Worm (Caenorhabditis elegans) whole organism, mixed stage, embryonic: ENCODE results near the gene K07C11.10.

Source experiments
- bed-3 ChIP-seq: fragments of 200-800 bp; sonication (Bioruptor generic); optimal IDR thresholded peaks from 3 replicates; lab custom pipeline; 2018; ENCODE audit warnings: mild to moderate bottlenecking, missing genetic modification characterization, moderate library complexity, missing compliant biosample characterization
- blmp-1 ChIP-seq: fragments of 150-350 bp; optimal IDR thresholded peaks from 2 replicates; lab custom pipeline; 2014; ENCODE audit warnings: missing biosample characterization, missing genetic modification characterization
- ces-1 ChIP-seq: fragments of 150-350 bp; optimal IDR thresholded peaks from 2 replicates; lab custom pipeline; 2014; ENCODE audit warnings: missing biosample characterization, missing genetic modification reagents, missing genetic modification characterization
- elt-3 ChIP-seq: fragments of 150-350 bp; optimal IDR thresholded peaks from 2 replicates; lab custom pipeline; 2014; ENCODE audit warnings: missing biosample characterization, missing genetic modification characterization
- lin-32 ChIP-seq: fragments of 200-800 bp; sonication (Bioruptor generic); optimal IDR thresholded peaks from 2 replicates; lab custom pipeline; 2018; ENCODE audit warnings: mild to moderate bottlenecking, missing genetic modification characterization, missing compliant biosample characterization
- nhr-237 ChIP-seq: fragments of 150-350 bp; optimal IDR thresholded peaks from 2 replicates; lab custom pipeline; 2014; ENCODE audit warnings: missing biosample characterization, missing genetic modification characterization
- snpc-4 ChIP-seq: fragments of 150-350 bp; optimal IDR thresholded peaks from 2 replicates; lab custom pipeline; 2014; ENCODE audit warnings: missing biosample characterization, missing genetic modification characterization
- unc-120 ChIP-seq: sonication (generic microtip); optimal IDR thresholded peaks from 2 replicates; lab custom pipeline; 2017; ENCODE audit warnings: missing genetic modification characterization, missing compliant biosample characterization; ENCODE audit not compliant: poor library complexity, severe bottlenecking
- unc-39 ChIP-seq: fragments of 150-350 bp; optimal IDR thresholded peaks from 2 replicates; lab custom pipeline; 2014; ENCODE audit warnings: missing biosample characterization, missing genetic modification characterization
- unc-62 ChIP-seq: fragments of 150-350 bp; optimal IDR thresholded peaks from 2 replicates; lab custom pipeline; 2014; ENCODE audit warnings: missing biosample characterization, missing genetic modification reagents, missing genetic modification characterization

- TF ChIP-seq lin-32 (GFP tag; lab: Kevin White, UChicago) = no peak
- TF ChIP-seq blmp-1 (tag; lab: Kevin White, UChicago) = no peak
- no peak for TF ChIP-seq elt-3 (tag; lab: Kevin White, UChicago)
- TF ChIP-seq nhr-237 = no peak
- TF ChIP-seq bed-3 (GFP tag; lab: Kevin White, UChicago) = no peak
- no peak for TF ChIP-seq ces-1
- no peak for TF ChIP-seq unc-120 (tag; lab: Kevin White, UChicago)
- no peak for TF ChIP-seq unc-62 (GFP tag; lab: Kevin White, UChicago)
- TF ChIP-seq snpc-4 (tag; lab: Kevin White, UChicago) = no peak
- TF ChIP-seq unc-39 (tag; lab: Kevin White, UChicago) = no peak
These were observed 2.1 kb downstream of the K07C11.10 start, which contains the start of gene pax-1 for ce11 chrV:8224634-8225033.
